Fruit fly (Drosophila melanogaster) whole organism: ENCODE measurements around the gene eIF4E6.

Experiments used
- CG8478 ChIP-seq: fragments of >200 bp; optimal IDR thresholded peaks from 2 replicates; lab custom pipeline; 2018; ENCODE audit warnings: inconsistent platforms
- EcR ChIP-seq, 2 experiments: fragments of >200 bp; optimal IDR thresholded peaks; 2 replicates each; lab custom pipeline; 2017; ENCODE audit warnings: missing biosample characterization in 2 of 2, missing genetic modification characterization in 2 of 2, missing genetic modification reagents in 2 of 2
- pan ChIP-seq: fragments of >200 bp; optimal IDR thresholded peaks from 2 replicates; lab custom pipeline; 2017
- psq ChIP-seq: fragments of >200 bp; optimal IDR thresholded peaks from 2 replicates; lab custom pipeline; 2017
- usp ChIP-seq: fragments of >200 bp; optimal IDR thresholded peaks from 2 replicates; lab custom pipeline; 2017; ENCODE audit warnings: missing biosample characterization, missing genetic modification characterization, mixed read lengths

DNA sequence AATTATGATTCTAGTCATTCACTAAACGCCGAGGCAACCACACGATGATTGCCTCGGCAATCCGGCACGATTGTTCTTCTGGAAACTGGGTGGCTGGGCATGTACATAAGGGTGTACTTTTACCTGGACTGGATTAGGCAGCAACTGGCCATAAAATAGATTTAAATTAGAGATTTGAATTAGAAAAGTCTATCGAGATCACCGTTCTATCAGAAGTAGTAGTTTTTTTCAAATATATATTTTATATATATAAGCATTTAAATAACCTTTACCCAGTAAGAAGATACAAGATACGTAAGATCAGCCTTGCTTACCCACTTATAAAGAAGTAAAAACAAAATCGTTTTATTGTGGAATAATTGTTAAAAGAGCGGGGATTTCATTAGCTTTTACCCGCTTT is 27.1 kb upstream of the eIF4E6 start, which contains the start of gene CG11843:
- TF ChIP-seq usp (GFP tag; lab: Kevin White, UChicago): no peak
- no peak for TF ChIP-seq pan (lab: Kevin White, UChicago)
- TF ChIP-seq psq (lab: Kevin White, UChicago): no peak
- no peak for TF ChIP-seq EcR (GFP tag; optimal IDR thresholded peaks at IDR 0.05; lab: Kevin White, UChicago)
- no peak for TF ChIP-seq CG8478 (lab: Kevin White, UChicago)
